Fruit fly (Drosophila melanogaster): ENCODE results near the gene CG5177.
A peak's percentile ranks its signal among the peaks of the same experiment; 100 is the strongest.

- TF ChIP-seq EcR (GFP tag; optimal IDR thresholded peaks at IDR 0.05) (no peak), CG8301 (tag; optimal IDR thresholded peaks at IDR 0.05) (peak; percentile 59), CG32121 (GFP tag; IDR thresholded peaks at IDR 0.05) (peak; percentile 33; the same call in 1 of the 2 replicates)
These were observed 19.4 kb downstream of the CG5177 start for dm6 chr2L:7424282-7424905.

All from whole organism, pupa.